Worm (Caenorhabditis elegans) whole organism, early embryonic: Measurements from ENCODE around the gene unc-96.
A peak's percentile ranks its signal among the peaks of the same experiment; 100 is the strongest.

Experiments
- B0310.2 ChIP-seq: sonication (generic microtip); optimal IDR thresholded peaks from 2 replicates; lab custom pipeline; 2016; ENCODE audit warnings: mild to moderate bottlenecking, missing genetic modification characterization, missing compliant biosample characterization
- F13C5.2 ChIP-seq: sonication (generic microtip); optimal IDR thresholded peaks from 2 replicates; lab custom pipeline; 2017; ENCODE audit warnings: mild to moderate bottlenecking, missing genetic modification characterization, inconsistent platforms, missing compliant biosample characterization
- aly-1 ChIP-seq: sonication (generic microtip); optimal IDR thresholded peaks from 2 replicates; lab custom pipeline; 2016; ENCODE audit warnings: missing genetic modification characterization, missing compliant biosample characterization
- ama-1 ChIP-seq: fragments of 150-350 bp; optimal IDR thresholded peaks from 2 replicates; lab custom pipeline; 2014
- ceh-13 ChIP-seq: fragments of 200-800 bp; sonication (Bioruptor generic); optimal IDR thresholded peaks from 2 replicates; lab custom pipeline; 2018; ENCODE audit warnings: mild to moderate bottlenecking, missing genetic modification characterization, missing compliant biosample characterization
- ceh-36 ChIP-seq: sonication (generic microtip); optimal IDR thresholded peaks from 2 replicates; lab custom pipeline; 2016; ENCODE audit warnings: missing genetic modification characterization, inconsistent platforms, missing compliant biosample characterization
- ets-7 ChIP-seq: sonication (generic microtip); optimal IDR thresholded peaks from 2 replicates; lab custom pipeline; 2016; ENCODE audit warnings: missing genotype, missing genetic modification characterization, missing compliant biosample characterization
- flt-1 ChIP-seq: fragments of 200-800 bp; sonication (Bioruptor generic); IDR thresholded peaks from 2 replicates; pipeline ENCODE4 v1.3.6; 2022; ENCODE audit warnings: missing genetic modification characterization, missing compliant biosample characterization
- hmbx-1 ChIP-seq: sonication (generic microtip); optimal IDR thresholded peaks from 2 replicates; lab custom pipeline; 2016; ENCODE audit warnings: mild to moderate bottlenecking, missing genetic modification characterization, missing compliant biosample characterization
- hmg-4 ChIP-seq: fragments of 200-800 bp; sonication (Bioruptor generic); optimal IDR thresholded peaks from 2 replicates; lab custom pipeline; 2018; ENCODE audit warnings: mild to moderate bottlenecking, missing genetic modification characterization, missing compliant biosample characterization
- hnd-1 ChIP-seq: sonication (generic microtip); optimal IDR thresholded peaks from 2 replicates; lab custom pipeline; 2016; ENCODE audit warnings: missing genetic modification characterization, missing compliant biosample characterization
- pes-1 ChIP-seq: fragments of 200-800 bp; sonication (Bioruptor generic); IDR thresholded peaks from 2 replicates; pipeline ENCODE4 v1.3.6; 2022; ENCODE audit warnings: missing genetic modification reagents, missing genetic modification characterization, missing compliant biosample characterization
- scrt-1 ChIP-seq: fragments of 200-800 bp; sonication (Bioruptor generic); IDR thresholded peaks from 2 replicates; pipeline ENCODE4 v1.3.6; 2022; ENCODE audit warnings: missing genetic modification characterization, missing compliant biosample characterization
- sea-1 ChIP-seq: fragments of 200-800 bp; sonication (Bioruptor generic); conservative IDR thresholded peaks from 2 replicates; pipeline ENCODE4 v1.3.6; 2022; ENCODE audit warnings: missing genetic modification characterization, missing compliant biosample characterization
- tbx-11 ChIP-seq: fragments of 200-800 bp; sonication (Bioruptor generic); IDR thresholded peaks from 2 replicates; pipeline ENCODE4 v1.3.6; 2022; ENCODE audit warnings: missing genetic modification characterization, missing compliant biosample characterization
- tbx-37 ChIP-seq: fragments of 200-800 bp; sonication (Bioruptor generic); conservative IDR thresholded peaks from 2 replicates; pipeline ENCODE4 v1.3.6; 2022; ENCODE audit warnings: missing genetic modification reagents, missing genetic modification characterization, missing compliant biosample characterization
- tra-4 ChIP-seq: sonication (generic microtip); optimal IDR thresholded peaks from 2 replicates; lab custom pipeline; 2017; ENCODE audit warnings: missing genetic modification characterization, missing compliant biosample characterization

The unc-96 gene

ce11 chrX:599476-599875 lies 21.6 kb downstream of the unc-96 start, which contains the start of gene F13C5.3:
Gene F13C5.3, minus strand, starts transcription at chrX:599576.
- TF ChIP-seq ceh-13 (GFP tag; lab: Kevin White, UChicago), result no peak
- peak; percentile 41 for TF ChIP-seq ceh-36

ce11 chrX:593910-594447 lies 27.1 kb downstream of the unc-96 start, which contains the start of gene F13C5.2:
Gene F13C5.2, plus strand, starts transcription at chrX:593960.
- TF ChIP-seq tbx-11 (GFP tag; lab: Robert Waterston, UW) (no peak), hmbx-1 (tag; lab: Kevin White, UChicago) (no peak), flt-1 (GFP tag; lab: Robert Waterston, UW) (no peak), F13C5.2 (tag; lab: Kevin White, UChicago) (no peak), ama-1 (lab: Kevin White, UChicago) (no peak), aly-1 (no peak), sea-1 (GFP tag; lab: Robert Waterston, UW) (no peak), ceh-13 (GFP tag; lab: Kevin White, UChicago) (no peak), tra-4 (tag; lab: Kevin White, UChicago) (no peak), hmg-4 (GFP tag; lab: Kevin White, UChicago) (no peak), ets-7 (no peak), hnd-1 (tag; lab: Kevin White, UChicago) (no peak)

ce11 chrX:593245-593733 lies 27.8 kb downstream of the unc-96 start:
- TF ChIP-seq B0310.2 (tag; lab: Kevin White, UChicago) (no peak), hmg-4 (GFP tag; lab: Kevin White, UChicago) (peak; percentile 96), hmbx-1 (tag; lab: Kevin White, UChicago) (no peak), ceh-36 (no peak), ceh-13 (GFP tag; lab: Kevin White, UChicago) (no peak), tra-4 (tag; lab: Kevin White, UChicago) (no peak), tbx-37 (GFP tag; lab: Robert Waterston, UW) (no peak), flt-1 (GFP tag; lab: Robert Waterston, UW) (no peak), sea-1 (GFP tag; lab: Robert Waterston, UW) (no peak), F13C5.2 (tag; lab: Kevin White, UChicago) (peak; percentile 99), ets-7 (no peak), pes-1 (GFP tag; lab: Robert Waterston, UW) (0 out of 2 replicates have a peak, but pooled peaks have one; percentile 25), hnd-1 (tag; lab: Kevin White, UChicago) (no peak), ama-1 (lab: Kevin White, UChicago) (no peak), aly-1 (peak; percentile 78), tbx-11 (GFP tag; lab: Robert Waterston, UW) (no peak), scrt-1 (GFP tag; lab: Robert Waterston, UW) (peak; percentile 50; the same call in 1 of the 2 replicates)

- TF ChIP-seq ama-1 (lab: Kevin White, UChicago) (no peak), tbx-11 (GFP tag; lab: Robert Waterston, UW) (no peak), tra-4 (tag; lab: Kevin White, UChicago) (no peak), B0310.2 (tag; lab: Kevin White, UChicago) (no peak), hmbx-1 (tag; lab: Kevin White, UChicago) (no peak), scrt-1 (GFP tag; lab: Robert Waterston, UW) (no peak), sea-1 (GFP tag; lab: Robert Waterston, UW) (no peak), ceh-36 (no peak), F13C5.2 (tag; lab: Kevin White, UChicago) (no peak), tbx-37 (GFP tag; lab: Robert Waterston, UW) (no peak), hmg-4 (GFP tag; lab: Kevin White, UChicago) (no peak), pes-1 (GFP tag; lab: Robert Waterston, UW) (no peak), hnd-1 (tag; lab: Kevin White, UChicago) (no peak), aly-1 (no peak)
Measured at ce11 chrX:591056-591455, 30.0 kb downstream of the unc-96 start.

ce11 chrX:587798-588197 lies 33.3 kb downstream of the unc-96 start, which contains the start of gene mrp-1:
Gene mrp-1, minus strand, starts transcription at chrX:587898.
- TF ChIP-seq tbx-37 (GFP tag; lab: Robert Waterston, UW) (no peak), sea-1 (GFP tag; lab: Robert Waterston, UW) (no peak), ama-1 (lab: Kevin White, UChicago) (no peak), ceh-36 (no peak), F13C5.2 (tag; lab: Kevin White, UChicago) (no peak), hmg-4 (GFP tag; lab: Kevin White, UChicago) (no peak)

ce11 chrX:585598-586217 lies 35.4 kb downstream of the unc-96 start:
- TF ChIP-seq ceh-13 (GFP tag; lab: Kevin White, UChicago), result no peak
- no peak for TF ChIP-seq pes-1 (GFP tag; lab: Robert Waterston, UW)
- no peak for TF ChIP-seq ets-7
- no peak for TF ChIP-seq hmg-4 (GFP tag; lab: Kevin White, UChicago)
- TF ChIP-seq hmbx-1 (tag; lab: Kevin White, UChicago), result no peak
- TF ChIP-seq F13C5.2 (tag; lab: Kevin White, UChicago), result no peak

- TF ChIP-seq flt-1 (GFP tag; lab: Robert Waterston, UW) (no peak), scrt-1 (GFP tag; lab: Robert Waterston, UW) (0 out of 2 replicates have a peak, but pooled peaks have one; percentile 18)
Measured at ce11 chrX:581754-582153, 39.3 kb downstream of the unc-96 start.
